Worm (Caenorhabditis elegans) whole organism, L4 larva: Measurements from ENCODE around the gene F26F12.4.
A peak's percentile ranks its signal among the peaks of the same experiment; 100 is the strongest.

Source experiments
- D1046.2 ChIP-seq: fragments of 200-800 bp; sonication (Bioruptor generic); IDR thresholded peaks from 2 replicates; pipeline ENCODE4 v1.3.6; 2022; ENCODE audit warnings: missing genetic modification characterization, missing compliant biosample characterization
- F37D6.2 ChIP-seq: sonication (generic microtip); optimal IDR thresholded peaks from 2 replicates; lab custom pipeline; 2016; ENCODE audit warnings: mild to moderate bottlenecking, missing genetic modification characterization, missing compliant biosample characterization
- R02D3.7 ChIP-seq: fragments of 150-350 bp; sonication (generic microtip); optimal IDR thresholded peaks from 3 replicates; lab custom pipeline; 2014; ENCODE audit warnings: missing biosample characterization, missing genetic modification characterization
- T26A8.4 ChIP-seq: fragments of 200-800 bp; sonication (Bioruptor generic); IDR thresholded peaks from 2 replicates; pipeline ENCODE4 v1.3.6; 2022; ENCODE audit warnings: missing genetic modification characterization, missing compliant biosample characterization
- Y105C5A.15 ChIP-seq: fragments of 200-800 bp; sonication (Bioruptor generic); IDR thresholded peaks from 2 replicates; pipeline ENCODE4 v1.3.6; 2022; ENCODE audit warnings: missing genetic modification characterization, missing compliant biosample characterization
- Y5F2A.4 ChIP-seq: fragments of 200-800 bp; sonication (Bioruptor generic); optimal IDR thresholded peaks from 2 replicates; lab custom pipeline; 2018; ENCODE audit warnings: mild to moderate bottlenecking, missing genetic modification characterization, missing compliant biosample characterization
- ZK337.2 ChIP-seq: fragments of 200-800 bp; sonication (Bioruptor generic); IDR thresholded peaks from 2 replicates; pipeline ENCODE4 v1.3.6; 2022; ENCODE audit warnings: missing genetic modification reagents, missing genetic modification characterization, missing compliant biosample characterization
- aha-1 ChIP-seq: fragments of 150-350 bp; peaks from one replicate; lab custom pipeline; 2014; ENCODE audit warnings: missing biosample characterization, missing genetic modification characterization
- aly-2 ChIP-seq: sonication (generic microtip); optimal IDR thresholded peaks from 2 replicates; lab custom pipeline; 2018; ENCODE audit warnings: missing biosample characterization, missing genetic modification characterization
- arid-1 ChIP-seq: fragments of 200-800 bp; sonication (Bioruptor generic); conservative IDR thresholded peaks from 2 replicates; pipeline ENCODE4 v1.3.6; 2022; ENCODE audit warnings: missing genetic modification reagents, missing genetic modification characterization, missing compliant biosample characterization
- attf-4 ChIP-seq: sonication (generic microtip); optimal IDR thresholded peaks from 3 replicates; lab custom pipeline; 2017; ENCODE audit warnings: missing biosample characterization, missing genetic modification characterization
- ceh-28 ChIP-seq: fragments of 150-350 bp; optimal IDR thresholded peaks from 2 replicates; lab custom pipeline; 2014; ENCODE audit warnings: missing biosample characterization, missing genetic modification reagents, missing genetic modification characterization
- ceh-32 ChIP-seq: sonication (generic microtip); optimal IDR thresholded peaks from 2 replicates; lab custom pipeline; 2016; ENCODE audit warnings: mild to moderate bottlenecking, missing genetic modification characterization, missing compliant biosample characterization; ENCODE audit not compliant: poor library complexity
- ceh-62 ChIP-seq: sonication (generic microtip); optimal IDR thresholded peaks from 2 replicates; lab custom pipeline; 2017; ENCODE audit warnings: missing biosample characterization, missing genetic modification characterization
- ceh-82 ChIP-seq: sonication (generic microtip); optimal IDR thresholded peaks from 2 replicates; lab custom pipeline; 2017; ENCODE audit warnings: missing biosample characterization, missing genetic modification characterization
- daf-8 ChIP-seq: fragments of 200-800 bp; sonication (Bioruptor generic); IDR thresholded peaks from 2 replicates; pipeline ENCODE4 v1.3.6; 2022; ENCODE audit warnings: missing genetic modification characterization, missing compliant biosample characterization
- dmd-6 ChIP-seq: fragments of 200-800 bp; sonication (Bioruptor generic); IDR thresholded peaks from 2 replicates; pipeline ENCODE4 v1.3.6; 2022; ENCODE audit warnings: missing genetic modification reagents, missing genetic modification characterization, missing compliant biosample characterization
- dmd-8 ChIP-seq: fragments of 200-800 bp; sonication (Bioruptor generic); IDR thresholded peaks from 2 replicates; pipeline ENCODE4 v1.3.6; 2022; ENCODE audit warnings: missing genetic modification characterization, missing compliant biosample characterization
- dmd-9 ChIP-seq: fragments of 200-800 bp; sonication (Bioruptor generic); IDR thresholded peaks from 2 replicates; pipeline ENCODE4 v1.3.6; 2022; ENCODE audit warnings: missing genetic modification reagents, missing genetic modification characterization, missing compliant biosample characterization
- dve-1 ChIP-seq: sonication (generic microtip); optimal IDR thresholded peaks from 2 replicates; lab custom pipeline; 2017; ENCODE audit warnings: antibody characterized with exemption, mild to moderate bottlenecking, missing genetic modification characterization, missing compliant biosample characterization; ENCODE audit not compliant: insufficient read depth
- egl-27 ChIP-seq: sonication (generic microtip); optimal IDR thresholded peaks from 3 replicates; lab custom pipeline; 2017; ENCODE audit warnings: missing biosample characterization, missing genetic modification reagents, missing genetic modification characterization
- fkh-10 ChIP-seq: fragments of 150-350 bp; optimal IDR thresholded peaks from 2 replicates; lab custom pipeline; 2014; ENCODE audit warnings: missing biosample characterization, missing genetic modification reagents, missing genetic modification characterization
- hmg-1.1 ChIP-seq: fragments of 200-800 bp; sonication (Bioruptor generic); IDR thresholded peaks from 2 replicates; pipeline ENCODE4 v1.3.6; 2022; ENCODE audit warnings: missing genetic modification reagents, missing genetic modification characterization, missing compliant biosample characterization
- jun-1 ChIP-seq: fragments of 150-350 bp; optimal IDR thresholded peaks from 2 replicates; lab custom pipeline; 2014; ENCODE audit warnings: missing biosample characterization, missing genetic modification reagents, missing genetic modification characterization
- lim-7 ChIP-seq: fragments of 200-800 bp; sonication (Bioruptor generic); IDR thresholded peaks from 2 replicates; pipeline ENCODE4 v1.3.6; 2022; ENCODE audit warnings: missing genetic modification characterization, missing compliant biosample characterization
- lin-29 ChIP-seq: fragments of 200-800 bp; sonication (Bioruptor generic); IDR thresholded peaks from 2 replicates; pipeline ENCODE4 v1.3.6; 2022; ENCODE audit warnings: missing genetic modification reagents, missing genetic modification characterization, missing compliant biosample characterization
- lin-38 ChIP-seq: fragments of 200-800 bp; sonication (Bioruptor generic); IDR thresholded peaks from 2 replicates; pipeline ENCODE4 v1.3.6; 2022; ENCODE audit warnings: missing genetic modification reagents, missing genetic modification characterization, missing compliant biosample characterization
- lin-39 ChIP-seq: fragments of 150-350 bp; optimal IDR thresholded peaks from 2 replicates; lab custom pipeline; 2014; ENCODE audit warnings: missing biosample characterization, missing genetic modification reagents, missing genetic modification characterization
- lir-3 ChIP-seq: sonication (generic microtip); optimal IDR thresholded peaks from 2 replicates; lab custom pipeline; 2016; ENCODE audit warnings: mild to moderate bottlenecking, missing genetic modification characterization, missing compliant biosample characterization
- madf-5 ChIP-seq, 2 experiments: fragments of 200-800 bp; sonication (Bioruptor generic); IDR thresholded peaks; 2 replicates each; pipeline ENCODE4 v1.3.6; 2022; ENCODE audit warnings: missing compliant biosample characterization in 2 of 2, missing genetic modification characterization in 2 of 2
- madf-9 ChIP-seq: fragments of 200-800 bp; sonication (Bioruptor generic); conservative IDR thresholded peaks from 2 replicates; pipeline ENCODE4 v1.3.6; 2022; ENCODE audit warnings: missing genetic modification reagents, missing genetic modification characterization, missing compliant biosample characterization
- mdl-1 ChIP-seq, 2 experiments: fragments of 150-350 bp in 1 of 2; sonication (generic microtip) in 1 of 2; optimal IDR thresholded peaks; 2 replicates each; lab custom pipeline; 2014 to 2017; ENCODE audit warnings: missing biosample characterization in 2 of 2, missing genetic modification characterization in 2 of 2
- mes-2 ChIP-seq: sonication (generic microtip); optimal IDR thresholded peaks from 2 replicates; lab custom pipeline; 2016; ENCODE audit warnings: missing genotype, mild to moderate bottlenecking, missing genetic modification characterization, missing compliant biosample characterization; ENCODE audit not compliant: poor library complexity, severe bottlenecking
- mxl-2 ChIP-seq: fragments of 200-800 bp; sonication (Bioruptor generic); conservative IDR thresholded peaks from 2 replicates; pipeline ENCODE4 v1.3.6; 2022; ENCODE audit warnings: missing genetic modification reagents, missing genetic modification characterization, missing compliant biosample characterization
- mxl-3 ChIP-seq: fragments of 200-800 bp; sonication (Bioruptor generic); optimal IDR thresholded peaks from 2 replicates; lab custom pipeline; 2018; ENCODE audit warnings: mild to moderate bottlenecking, missing genetic modification characterization, missing compliant biosample characterization
- nhr-111 ChIP-seq: fragments of 200-800 bp; sonication (Bioruptor generic); optimal IDR thresholded peaks from 2 replicates; lab custom pipeline; 2018; ENCODE audit warnings: mild to moderate bottlenecking, missing genetic modification characterization, missing compliant biosample characterization
- nhr-25 ChIP-seq: sonication (generic microtip); optimal IDR thresholded peaks from 2 replicates; lab custom pipeline; 2017; ENCODE audit warnings: missing genetic modification characterization, mild to moderate bottlenecking, missing compliant biosample characterization, antibody characterized with exemption, moderate library complexity, borderline replicate concordance; ENCODE audit not compliant: insufficient read depth
- nhr-48 ChIP-seq: sonication (generic microtip); optimal IDR thresholded peaks from 2 replicates; lab custom pipeline; 2016; ENCODE audit warnings: mild to moderate bottlenecking, missing genetic modification characterization, missing compliant biosample characterization
- nhr-6 ChIP-seq: fragments of 150-350 bp; optimal IDR thresholded peaks from 2 replicates; lab custom pipeline; 2014; ENCODE audit warnings: missing biosample characterization, missing genetic modification characterization
- saeg-2 ChIP-seq: fragments of 200-800 bp; sonication (Bioruptor generic); IDR thresholded peaks from 2 replicates; pipeline ENCODE4 v1.3.6; 2022; ENCODE audit warnings: missing genetic modification reagents, missing genetic modification characterization, missing compliant biosample characterization
- sdz-12 ChIP-seq: fragments of 200-800 bp; sonication (Bioruptor generic); optimal IDR thresholded peaks from 2 replicates; lab custom pipeline; 2018; ENCODE audit warnings: mild to moderate bottlenecking, missing genetic modification characterization, missing compliant biosample characterization
- tag-97 ChIP-seq: fragments of 200-800 bp; sonication (Bioruptor generic); IDR thresholded peaks from 2 replicates; pipeline ENCODE4 v1.3.6; 2022; ENCODE audit warnings: missing genetic modification characterization, missing compliant biosample characterization
- unc-130 ChIP-seq: sonication (generic microtip); optimal IDR thresholded peaks from 2 replicates; lab custom pipeline; 2016; ENCODE audit warnings: missing genetic modification reagents, missing genetic modification characterization, missing compliant biosample characterization
- unc-39 ChIP-seq: sonication (generic microtip); optimal IDR thresholded peaks from 2 replicates; lab custom pipeline; 2017; ENCODE audit warnings: missing biosample characterization, missing genetic modification characterization
- unc-62 ChIP-seq, 3 experiments: fragments of 150-350 bp in 1 of 3; sonication (generic microtip); optimal IDR thresholded peaks in 2 of 3; peaks in 1 of 3; 1 replicate in 1 of 3; 2 replicates in 2 of 3; lab custom pipeline; 2014 to 2017; ENCODE audit warnings: missing biosample characterization in 3 of 3, missing genetic modification characterization in 3 of 3, missing genetic modification reagents in 3 of 3, missing genotype in 1 of 3
- vab-7 ChIP-seq: fragments of 200-800 bp; sonication (Bioruptor generic); IDR thresholded peaks from 2 replicates; pipeline ENCODE4 v1.3.6; 2022; ENCODE audit warnings: missing genetic modification reagents, missing genetic modification characterization, missing compliant biosample characterization
- zag-1 ChIP-seq: fragments of 150-350 bp; optimal IDR thresholded peaks from 2 replicates; lab custom pipeline; 2014; ENCODE audit warnings: missing biosample characterization, missing genetic modification characterization
- zfp-2 ChIP-seq: sonication (generic microtip); optimal IDR thresholded peaks from 2 replicates; lab custom pipeline; 2016; ENCODE audit warnings: mild to moderate bottlenecking, missing genetic modification characterization, missing compliant biosample characterization
- zip-11 ChIP-seq: fragments of 200-800 bp; sonication (Bioruptor generic); IDR thresholded peaks from 2 replicates; pipeline ENCODE4 v1.3.6; 2022; ENCODE audit warnings: missing genetic modification characterization, missing compliant biosample characterization
- ztf-11 ChIP-seq: fragments of 150-350 bp; optimal IDR thresholded peaks from 2 replicates; lab custom pipeline; 2014; ENCODE audit warnings: missing biosample characterization, missing genetic modification characterization

F26F12.4 gene

DNA sequence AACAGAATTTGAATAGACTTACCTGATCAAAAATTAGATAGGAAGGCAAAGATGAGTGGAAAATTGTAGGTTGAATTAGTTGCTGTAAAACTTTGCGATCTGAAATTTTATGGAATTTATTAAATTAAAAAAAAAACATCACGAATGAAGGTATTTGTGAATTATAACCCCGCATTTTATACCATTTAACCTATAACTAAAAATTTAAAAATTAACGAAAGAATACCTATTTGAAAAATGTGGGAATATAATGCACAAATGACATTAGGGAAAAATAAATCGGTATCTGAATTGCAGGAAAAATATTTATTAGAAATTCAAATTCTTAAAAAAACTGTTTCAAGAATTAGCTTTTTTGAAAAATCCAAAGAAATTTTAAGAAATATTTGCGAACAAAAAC, at the start of gene F26F12.4:
F26F12.4 (minus strand) TSS at position 101 of the 400 bp plus-strand sequence.
- TF ChIP-seq lin-39 = no peak
- no peak for TF ChIP-seq egl-27
- TF ChIP-seq ceh-62 (tag; lab: Kevin White, UChicago) = no peak
- TF ChIP-seq sdz-12 (GFP tag; lab: Kevin White, UChicago) = no peak
- no peak for TF ChIP-seq dmd-9
- no peak for TF ChIP-seq unc-39 (tag; lab: Kevin White, UChicago)
- no peak for TF ChIP-seq T26A8.4 (GFP tag; lab: Robert Waterston, UW)
- TF ChIP-seq nhr-25 = no peak
- TF ChIP-seq ceh-32 (tag; lab: Kevin White, UChicago) = no peak

DNA sequence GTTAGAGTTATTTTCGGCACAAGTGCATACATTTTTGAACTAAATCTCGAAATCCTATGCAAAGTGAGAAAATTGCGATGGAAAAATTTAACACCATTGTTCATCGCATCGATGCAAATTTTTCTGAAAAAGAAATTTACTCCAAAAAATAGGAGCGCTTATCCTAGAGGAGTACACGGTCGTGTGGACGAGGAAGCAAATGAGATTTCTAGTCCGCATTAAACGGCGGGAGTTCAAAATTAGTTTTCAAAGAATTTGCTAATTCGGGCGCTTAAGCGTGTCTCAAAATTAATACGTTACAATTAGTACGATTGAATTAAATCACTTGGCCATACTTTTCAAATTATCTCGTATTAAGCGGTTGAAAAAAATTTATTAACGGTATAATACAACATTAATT, 48.6 kb upstream of the F26F12.4 start, which contains the start of gene lrpr-1:
lrpr-1 (minus strand) TSS at position 185 of the 400 bp plus-strand sequence.
- TF ChIP-seq dmd-6 (GFP tag; lab: Robert Waterston, UW) (no peak), daf-8 (GFP tag; lab: Robert Waterston, UW) (no peak), attf-4 (tag; lab: Kevin White, UChicago) (no peak), dve-1 (tag; lab: Kevin White, UChicago) (no peak), saeg-2 (GFP tag; lab: Robert Waterston, UW) (no peak), F37D6.2 (tag; lab: Kevin White, UChicago) (no peak), ZK337.2 (GFP tag; lab: Robert Waterston, UW) (peak; percentile 97), lin-38 (GFP tag; lab: Robert Waterston, UW) (no peak), madf-5 (GFP tag; IDR thresholded peaks at IDR 0.05; lab: Robert Waterston, UW) (0 out of 4 replicates have a peak, but pooled peaks of 1 of the 2 experiments have one; percentile 81), unc-130 (GFP tag; lab: Kevin White, UChicago) (peak; percentile 92), lin-39 (no peak), nhr-111 (GFP tag; lab: Kevin White, UChicago) (no peak), nhr-6 (tag; lab: Kevin White, UChicago) (peak; percentile 75), lim-7 (GFP tag; lab: Robert Waterston, UW) (no peak), Y105C5A.15 (GFP tag; lab: Robert Waterston, UW) (no peak), dmd-8 (GFP tag; lab: Robert Waterston, UW) (no peak), unc-62 (GFP tag; optimal IDR thresholded peaks at IDR 0.05 in 1 of 2; lab: Kevin White, UChicago) (no peak), unc-62 (tag; optimal IDR thresholded peaks at IDR 0.05; lab: Kevin White, UChicago) (no peak), vab-7 (GFP tag; lab: Robert Waterston, UW) (no peak), ceh-82 (tag; lab: Kevin White, UChicago) (no peak), lir-3 (no peak), lin-29 (GFP tag; lab: Robert Waterston, UW) (no peak), ceh-28 (tag; lab: Kevin White, UChicago) (no peak), zag-1 (no peak), aly-2 (tag; lab: Kevin White, UChicago) (no peak), jun-1 (tag; lab: Kevin White, UChicago) (peak; percentile 30), hmg-1.1 (peak; percentile 66), tag-97 (GFP tag; lab: Robert Waterston, UW) (peak; percentile 81; the same call in 1 of the 2 replicates), dmd-9 (peak; percentile 91), aha-1 (tag; lab: Kevin White, UChicago) (peak; percentile 84), nhr-48 (tag; lab: Kevin White, UChicago) (no peak), D1046.2 (GFP tag; lab: Robert Waterston, UW) (0 out of 2 replicates have a peak, but pooled peaks have one; percentile 49), zip-11 (GFP tag; lab: Robert Waterston, UW) (no peak), mes-2 (tag; lab: Kevin White, UChicago) (peak; percentile 99), R02D3.7 (tag; lab: Kevin White, UChicago) (no peak), ztf-11 (tag; lab: Kevin White, UChicago) (no peak), mxl-3 (GFP tag; lab: Kevin White, UChicago) (no peak), fkh-10 (GFP tag; lab: Kevin White, UChicago) (peak; percentile 3), mdl-1 (tag; optimal IDR thresholded peaks at IDR 0.05; lab: Kevin White, UChicago) (no peak), arid-1 (GFP tag; lab: Robert Waterston, UW) (no peak), madf-9 (peak; percentile 85), mxl-2 (0 out of 2 replicates have a peak, but pooled peaks have one; percentile 49), Y5F2A.4 (GFP tag; lab: Kevin White, UChicago) (no peak), zfp-2 (tag; lab: Kevin White, UChicago) (no peak), ceh-62 (tag; lab: Kevin White, UChicago) (no peak)
